Fruit fly (Drosophila melanogaster) whole organism, embryonic: ENCODE results near the gene CSN3.

Experiments
- Bgb ChIP-seq: fragments of 200-800 bp; sonication (Bioruptor generic); IDR thresholded peaks from 2 replicates; pipeline ENCODE4 v1.3.6; 2022; ENCODE audit warnings: missing biosample characterization, missing genetic modification characterization; ENCODE audit not compliant: partially characterized antibody
- Blimp-1 ChIP-seq: fragments of 200-800 bp; sonication (Bioruptor generic); optimal IDR thresholded peaks from 3 replicates; lab custom pipeline; 2018; ENCODE audit warnings: missing biosample characterization, missing genetic modification characterization, mild to moderate bottlenecking, moderate library complexity, missing genetic modification reagents
- Bteb2 ChIP-seq: fragments of 200-800 bp; sonication (Bioruptor generic); optimal IDR thresholded peaks from 2 replicates; lab custom pipeline; 2016; ENCODE audit warnings: missing biosample characterization, missing genetic modification characterization
- CG10321 ChIP-seq: fragments of 200-800 bp; sonication (Bioruptor generic); IDR thresholded peaks from 2 replicates; pipeline ENCODE4 v1.3.6; 2022; ENCODE audit warnings: missing biosample characterization, missing genetic modification characterization
- CG10366 ChIP-seq: fragments of 200-800 bp; sonication (Bioruptor generic); IDR thresholded peaks from 2 replicates; pipeline ENCODE4 v1.3.6; 2022; ENCODE audit warnings: missing biosample characterization, missing genetic modification characterization
- CG11723 ChIP-seq: fragments of 200-800 bp; sonication (Bioruptor generic); optimal IDR thresholded peaks from 2 replicates; lab custom pipeline; 2017; ENCODE audit warnings: missing biosample characterization, mild to moderate bottlenecking, missing genetic modification characterization
- CG13296 ChIP-seq: fragments of 200-800 bp; sonication (Bioruptor generic); optimal IDR thresholded peaks from 3 replicates; lab custom pipeline; 2018; ENCODE audit warnings: missing biosample characterization, mild to moderate bottlenecking, missing genetic modification characterization
- CG13775 ChIP-seq: fragments of 200-800 bp; sonication (Bioruptor generic); optimal IDR thresholded peaks from 3 replicates; lab custom pipeline; 2017; ENCODE audit warnings: missing biosample characterization, mild to moderate bottlenecking, missing genetic modification characterization
- CG14050 ChIP-seq: fragments of 200-800 bp; sonication (Bioruptor generic); IDR thresholded peaks from 3 replicates; pipeline ENCODE4 v1.3.6; 2022; ENCODE audit warnings: missing biosample characterization, missing genetic modification characterization
- CG14441 ChIP-seq: fragments of 200-800 bp; sonication (Bioruptor generic); IDR thresholded peaks from 2 replicates; pipeline ENCODE4 v1.3.6; 2022; ENCODE audit warnings: missing biosample characterization, missing genetic modification characterization
- CG1647 ChIP-seq: fragments of 200-800 bp; sonication (Bioruptor generic); optimal IDR thresholded peaks from 3 replicates; lab custom pipeline; 2016; ENCODE audit warnings: missing biosample characterization, missing genetic modification characterization
- CG17359 ChIP-seq: fragments of 200-800 bp; sonication (Bioruptor generic); optimal IDR thresholded peaks from 3 replicates; lab custom pipeline; 2018; ENCODE audit warnings: missing biosample characterization, mild to moderate bottlenecking, missing genetic modification characterization, moderate library complexity
- CG2129 ChIP-seq: fragments of 200-800 bp; sonication (Bioruptor generic); IDR thresholded peaks from 2 replicates; pipeline ENCODE4 v1.3.6; 2022; ENCODE audit warnings: missing biosample characterization, missing genetic modification characterization; ENCODE audit not compliant: partially characterized antibody
- CG31224 ChIP-seq: fragments of 200-800 bp; sonication (Bioruptor generic); IDR thresholded peaks from 2 replicates; pipeline ENCODE4 v1.3.6; 2022; ENCODE audit warnings: missing biosample characterization, missing genetic modification characterization
- CG3163 ChIP-seq: fragments of 200-800 bp; sonication (Bioruptor generic); optimal IDR thresholded peaks from 3 replicates; lab custom pipeline; 2016; ENCODE audit warnings: missing biosample characterization, missing genetic modification characterization
- CG32767 ChIP-seq: fragments of 200-800 bp; sonication (Bioruptor generic); IDR thresholded peaks from 2 replicates; pipeline ENCODE4 v1.3.6; 2022; ENCODE audit warnings: missing biosample characterization, missing genetic modification characterization
- CG32772 ChIP-seq: fragments of 200-800 bp; sonication (Bioruptor generic); IDR thresholded peaks from 2 replicates; pipeline ENCODE4 v1.3.6; 2022; ENCODE audit warnings: missing biosample characterization, missing genetic modification characterization
- CG3995 ChIP-seq: fragments of 200-800 bp; sonication (Bioruptor generic); optimal IDR thresholded peaks from 3 replicates; lab custom pipeline; 2016; ENCODE audit warnings: missing biosample characterization, missing genetic modification characterization
- CG4424 ChIP-seq: fragments of 200-800 bp; sonication (Bioruptor generic); optimal IDR thresholded peaks from 3 replicates; lab custom pipeline; 2016; ENCODE audit warnings: missing biosample characterization, missing genetic modification characterization
- CG4617 ChIP-seq: fragments of 200-800 bp; sonication (Bioruptor generic); optimal IDR thresholded peaks from 3 replicates; lab custom pipeline; 2016; ENCODE audit warnings: missing biosample characterization, missing genetic modification characterization, borderline replicate concordance
- CG5180 ChIP-seq: fragments of 200-800 bp; sonication (Bioruptor generic); optimal IDR thresholded peaks from 3 replicates; lab custom pipeline; 2017; ENCODE audit warnings: missing biosample characterization, missing genetic modification characterization, mild to moderate bottlenecking, moderate library complexity, missing genetic modification reagents
- CG6272 ChIP-seq: fragments of 200-800 bp; sonication (Bioruptor generic); IDR thresholded peaks from 2 replicates; pipeline ENCODE4 v1.3.6; 2022; ENCODE audit warnings: missing biosample characterization, missing genetic modification characterization
- CG7839 ChIP-seq: fragments of 200-800 bp; sonication (Bioruptor generic); optimal IDR thresholded peaks from 3 replicates; lab custom pipeline; 2018; ENCODE audit warnings: missing biosample characterization, mild to moderate bottlenecking, missing genetic modification characterization, moderate library complexity
- CG7963 ChIP-seq: fragments of 200-800 bp; sonication (Bioruptor generic); IDR thresholded peaks from 3 replicates; pipeline ENCODE4 v1.3.6; 2022; ENCODE audit warnings: missing biosample characterization, missing genetic modification characterization; ENCODE audit not compliant: partially characterized antibody
- CG8944 ChIP-seq: fragments of 200-800 bp; sonication (Bioruptor generic); optimal IDR thresholded peaks from 3 replicates; lab custom pipeline; 2016; ENCODE audit warnings: missing biosample characterization, missing genetic modification characterization
- D ChIP-seq, 2 experiments: fragments of 200-800 bp in 1 of 2; fragments of >200 bp in 1 of 2; sonication (Bioruptor generic) in 1 of 2; optimal IDR thresholded peaks; 2 replicates in 1 of 2; 3 replicates in 1 of 2; lab custom pipeline; 2017; ENCODE audit warnings: mild to moderate bottlenecking in 1 of 2, missing biosample characterization in 1 of 2, missing genetic modification characterization in 1 of 2, missing genetic modification reagents in 1 of 2
- Drgx ChIP-seq: fragments of 200-800 bp; sonication (Bioruptor generic); IDR thresholded peaks from 2 replicates; pipeline ENCODE4 v1.3.6; 2022; ENCODE audit warnings: missing biosample characterization, missing genetic modification characterization
- Ets65A ChIP-seq: fragments of 200-800 bp; sonication (Bioruptor generic); peaks from one replicate; lab custom pipeline; 2016; ENCODE audit warnings: missing biosample characterization, missing genetic modification characterization
- PHDP ChIP-seq: fragments of 200-800 bp; sonication (Bioruptor generic); optimal IDR thresholded peaks from 3 replicates; lab custom pipeline; 2018; ENCODE audit warnings: missing biosample characterization, mild to moderate bottlenecking, missing genetic modification characterization, moderate library complexity
- Rfx ChIP-seq: fragments of 200-800 bp; sonication (Bioruptor generic); IDR thresholded peaks from 2 replicates; pipeline ENCODE4 v1.3.6; 2022; ENCODE audit warnings: missing biosample characterization, missing genetic modification characterization
- Sry-δ ChIP-seq: fragments of 200-800 bp; sonication (Bioruptor generic); optimal IDR thresholded peaks from 2 replicates; lab custom pipeline; 2016; ENCODE audit warnings: missing biosample characterization, missing genetic modification characterization
- Usf ChIP-seq: fragments of 200-800 bp; sonication (Bioruptor generic); optimal IDR thresholded peaks from 2 replicates; lab custom pipeline; 2017; ENCODE audit warnings: missing genotype, missing biosample characterization, missing genetic modification characterization
- ac ChIP-seq: fragments of 200-800 bp; sonication (Bioruptor generic); optimal IDR thresholded peaks from 3 replicates; lab custom pipeline; 2017; ENCODE audit warnings: missing biosample characterization, mild to moderate bottlenecking, missing genetic modification characterization
- ase ChIP-seq: fragments of 200-800 bp; sonication (Bioruptor generic); IDR thresholded peaks from 3 replicates; pipeline ENCODE4 v1.3.6; 2022; ENCODE audit warnings: missing biosample characterization, missing genetic modification characterization
- danr ChIP-seq: fragments of 200-800 bp; sonication (Bioruptor generic); IDR thresholded peaks from 2 replicates; pipeline ENCODE4 v1.3.6; 2022; ENCODE audit warnings: missing biosample characterization, missing genetic modification characterization
- dpn ChIP-seq, 2 experiments: fragments of 200-800 bp; sonication (Bioruptor generic); optimal IDR thresholded peaks; 3 replicates each; lab custom pipeline; 2016; ENCODE audit warnings: missing biosample characterization in 2 of 2, missing genetic modification characterization in 2 of 2
- esg ChIP-seq: fragments of 200-800 bp; sonication (Bioruptor generic); conservative IDR thresholded peaks from 2 replicates; pipeline ENCODE4 v1.3.6; 2022; ENCODE audit warnings: missing biosample characterization, missing genetic modification characterization
- gcm ChIP-seq: fragments of 200-800 bp; sonication (Bioruptor generic); optimal IDR thresholded peaks from 2 replicates; lab custom pipeline; 2019; ENCODE audit warnings: missing biosample characterization, mild to moderate bottlenecking, missing genetic modification characterization, moderate library complexity
- hkb ChIP-seq, 2 experiments: fragments of 200-800 bp in 1 of 2; fragments of >200 bp in 1 of 2; sonication (Bioruptor generic) in 1 of 2; IDR thresholded peaks in 1 of 2; optimal IDR thresholded peaks in 1 of 2; 2 replicates each; pipeline versions ENCODE4 v1.3.6 to Lab custom; 2017 to 2022; ENCODE audit warnings: missing biosample characterization in 1 of 2, missing genetic modification characterization in 1 of 2
- jumu ChIP-seq: fragments of 200-800 bp; sonication (Bioruptor generic); optimal IDR thresholded peaks from 3 replicates; lab custom pipeline; 2016; ENCODE audit warnings: missing biosample characterization, missing genetic modification characterization
- ken ChIP-seq: fragments of 200-800 bp; sonication (Bioruptor generic); IDR thresholded peaks from 3 replicates; pipeline ENCODE4 v1.3.6; 2022; ENCODE audit warnings: missing biosample characterization, missing genetic modification characterization
- klu ChIP-seq: fragments of 200-800 bp; sonication (Bioruptor generic); IDR thresholded peaks from 2 replicates; pipeline ENCODE4 v1.3.6; 2022; ENCODE audit warnings: missing biosample characterization, missing genetic modification characterization
- onecut ChIP-seq: fragments of 200-800 bp; sonication (Bioruptor generic); IDR thresholded peaks from 2 replicates; pipeline ENCODE4 v1.3.6; 2022; ENCODE audit warnings: missing biosample characterization, missing genetic modification characterization
- ro ChIP-seq: fragments of 200-800 bp; sonication (Bioruptor generic); IDR thresholded peaks from 2 replicates; pipeline ENCODE4 v1.3.6; 2022; ENCODE audit warnings: missing biosample characterization, missing genetic modification characterization
- sens ChIP-seq: fragments of 200-800 bp; sonication (Bioruptor generic); peaks from one replicate; lab custom pipeline; 2016; ENCODE audit warnings: missing biosample characterization, missing genetic modification characterization
- slou ChIP-seq: fragments of 200-800 bp; sonication (Bioruptor generic); optimal IDR thresholded peaks from 3 replicates; lab custom pipeline; 2016; ENCODE audit warnings: missing biosample characterization, missing genetic modification characterization
- so ChIP-seq: fragments of 200-800 bp; sonication (Bioruptor generic); IDR thresholded peaks from 3 replicates; pipeline ENCODE4 v1.3.6; 2022; ENCODE audit warnings: missing biosample characterization, missing genetic modification characterization
- tap ChIP-seq: fragments of 200-800 bp; optimal IDR thresholded peaks from 3 replicates; lab custom pipeline; 2019; ENCODE audit warnings: missing biosample characterization, mild to moderate bottlenecking, missing genetic modification characterization, moderate library complexity
- vvl ChIP-seq: fragments of 200-800 bp; sonication (Bioruptor generic); IDR thresholded peaks from 2 replicates; pipeline ENCODE4 v1.3.6; 2022; ENCODE audit warnings: missing biosample characterization, missing genetic modification characterization

CSN3 gene

DNA sequence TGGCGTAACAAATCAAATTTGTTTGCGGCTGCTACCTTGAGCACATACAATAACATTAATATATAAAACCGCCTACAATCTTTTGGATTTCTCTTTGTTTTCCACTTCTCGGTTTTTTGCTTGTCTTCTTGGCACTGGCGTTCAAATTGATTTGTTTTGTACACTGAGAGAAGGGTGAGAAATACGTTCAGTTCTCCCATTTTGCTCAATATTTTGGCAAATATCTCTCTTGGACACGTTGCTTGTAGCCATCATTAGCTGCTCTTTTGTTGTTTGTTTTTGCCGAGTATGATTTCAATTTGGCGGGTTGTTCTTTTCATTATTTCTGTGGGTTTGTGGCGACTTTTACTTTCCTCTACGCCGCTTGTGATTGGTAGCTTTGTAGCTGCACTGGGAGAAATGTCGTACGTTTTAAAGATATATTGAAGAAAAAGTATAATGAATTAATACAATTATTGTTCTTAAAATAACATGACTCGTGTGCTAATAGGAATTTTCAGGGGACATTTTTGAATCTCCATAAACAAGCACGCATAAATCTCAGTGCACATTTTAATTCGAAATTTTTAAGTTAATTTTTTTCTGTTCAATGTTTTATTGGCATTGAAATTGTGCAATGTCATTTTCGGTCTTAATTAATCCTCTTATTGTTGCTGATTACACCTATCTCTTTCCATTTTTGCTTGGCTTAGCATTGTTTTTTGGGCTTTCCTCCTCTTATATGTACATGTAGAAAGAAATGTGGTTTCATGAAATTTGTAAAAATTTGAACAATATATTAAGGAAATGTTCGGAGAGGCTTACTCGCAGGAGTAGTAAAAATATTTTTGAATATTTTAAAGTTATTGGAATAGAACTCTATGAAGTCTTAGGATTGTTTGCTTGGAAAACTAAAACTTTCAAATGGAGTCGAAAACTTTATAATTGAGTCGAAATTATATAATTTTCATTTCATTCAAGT lies 14.1 kb downstream of the CSN3 start (continued):
- TF ChIP-seq tap (tag; lab: Kevin White, UChicago) (no peak), Blimp-1 (GFP tag; lab: Kevin White, UChicago) (peak; percentile 10), Rfx (GFP tag; lab: Robert Waterston, UW) (peak; percentile 59; the same call in 1 of the 2 replicates), CG13296 (no peak), Usf (GFP tag; lab: Kevin White, UChicago) (no peak), CG32772 (GFP tag; lab: Robert Waterston, UW) (no peak), CG3995 (GFP tag; lab: Kevin White, UChicago) (no peak), CG14441 (GFP tag; lab: Robert Waterston, UW) (0 out of 2 replicates have a peak, but pooled peaks have one; percentile 36), Bgb (GFP tag; lab: Robert Waterston, UW) (no peak), CG7963 (no peak), CG2129 (GFP tag; lab: Robert Waterston, UW) (no peak), CG8944 (GFP tag; lab: Kevin White, UChicago) (no peak), so (GFP tag; lab: Robert Waterston, UW) (no peak), PHDP (peak; percentile 21), CG6272 (no peak), CG11723 (GFP tag; lab: Kevin White, UChicago) (no peak), CG4617 (GFP tag; lab: Kevin White, UChicago) (no peak), slou (no peak), CG13775 (GFP tag; lab: Kevin White, UChicago) (no peak), dpn (GFP tag; optimal IDR thresholded peaks at IDR 0.05; lab: Kevin White, UChicago) (peak in 1 of 2 experiments; percentile 15), vvl (GFP tag; lab: Robert Waterston, UW) (no peak), ken (GFP tag; lab: Robert Waterston, UW) (no peak), sens (GFP tag; lab: Kevin White, UChicago) (peak; percentile 82), esg (GFP tag; lab: Robert Waterston, UW) (peak; percentile 28; the same call in 1 of the 2 replicates), CG7839 (tag; lab: Kevin White, UChicago) (no peak), CG32767 (no peak), CG4424 (GFP tag; lab: Kevin White, UChicago) (no peak), CG10366 (GFP tag; lab: Robert Waterston, UW) (no peak), ase (no peak), jumu (no peak), Sry-δ (GFP tag; lab: Kevin White, UChicago) (no peak), D (optimal IDR thresholded peaks at IDR 0.05; lab: Kevin White, UChicago) (no peak), D (GFP tag; optimal IDR thresholded peaks at IDR 0.05; lab: Kevin White, UChicago) (no peak), CG14050 (GFP tag; lab: Robert Waterston, UW) (no peak), CG1647 (GFP tag; lab: Kevin White, UChicago) (no peak), klu (GFP tag; lab: Robert Waterston, UW) (no peak), CG10321 (no peak), onecut (GFP tag; lab: Robert Waterston, UW) (no peak), Ets65A (GFP tag; lab: Kevin White, UChicago) (peak; percentile 33), ac (no peak), CG31224 (GFP tag; lab: Robert Waterston, UW) (no peak), danr (no peak), Bteb2 (GFP tag; lab: Kevin White, UChicago) (no peak), gcm (GFP tag; lab: Kevin White, UChicago) (no peak), hkb (optimal IDR thresholded peaks at IDR 0.05; lab: Kevin White, UChicago) (no peak), hkb (GFP tag; IDR thresholded peaks at IDR 0.05; lab: Robert Waterston, UW) (0 out of 2 replicates have a peak, but pooled peaks have one; percentile 8), ro (GFP tag; lab: Robert Waterston, UW) (no peak), CG5180 (GFP tag; lab: Kevin White, UChicago) (no peak), CG17359 (tag; lab: Kevin White, UChicago) (no peak), CG3163 (no peak), Drgx (no peak)
